Worm (Caenorhabditis elegans): Measurements from ENCODE around the gene nhr-60.
"Not testable (repeated sequence)": the region's sequence is repeated elsewhere in the genome, so short reads cannot be mapped to it uniquely, and the experiment has no call there.

- TF ChIP-seq aly-2, elt-1, lsy-2, mab-5, zag-1 (tag; optimal IDR thresholded peaks at IDR 0.05): not testable (repeated sequence)
These were observed 18.3 kb downstream of the nhr-60 start, which contains the start of gene str-8 for ce11 chrV:15754731-15755130.
